Worm (Caenorhabditis elegans) whole organism, L2 larva: ENCODE measurements around the gene prx-13.

Experiments
- C34F6.9 ChIP-seq: fragments of 150-350 bp; optimal IDR thresholded peaks from 2 replicates; lab custom pipeline; 2014; ENCODE audit warnings: missing biosample characterization, missing genetic modification characterization
- R02D3.7 ChIP-seq: fragments of 150-350 bp; optimal IDR thresholded peaks from 2 replicates; lab custom pipeline; 2014; ENCODE audit warnings: missing biosample characterization, missing genetic modification characterization
- ZK546.5 ChIP-seq: sonication (generic microtip); optimal IDR thresholded peaks from 2 replicates; lab custom pipeline; 2017; ENCODE audit warnings: missing biosample characterization, missing genetic modification characterization
- aly-2 ChIP-seq: fragments of 150-350 bp; optimal IDR thresholded peaks from 2 replicates; lab custom pipeline; 2014; ENCODE audit warnings: missing biosample characterization, missing genetic modification characterization
- blmp-1 ChIP-seq: sonication (generic microtip); optimal IDR thresholded peaks from 2 replicates; lab custom pipeline; 2017; ENCODE audit warnings: missing genetic modification characterization, mild to moderate bottlenecking, missing compliant biosample characterization, antibody characterized with exemption, moderate library complexity; ENCODE audit not compliant: insufficient read depth
- ceh-16 ChIP-seq: fragments of 150-350 bp; optimal IDR thresholded peaks from 2 replicates; lab custom pipeline; 2014; ENCODE audit warnings: missing biosample characterization, missing genetic modification characterization
- crh-2 ChIP-seq: sonication (generic microtip); optimal IDR thresholded peaks from 2 replicates; lab custom pipeline; 2017; ENCODE audit warnings: missing biosample characterization, missing genetic modification characterization
- egl-27 ChIP-seq: sonication (generic microtip); optimal IDR thresholded peaks from 3 replicates; lab custom pipeline; 2017; ENCODE audit warnings: missing biosample characterization, missing genetic modification reagents, missing genetic modification characterization
- fos-1 ChIP-seq: fragments of 150-350 bp; optimal IDR thresholded peaks from 2 replicates; lab custom pipeline; 2014; ENCODE audit warnings: missing biosample characterization, missing genetic modification characterization
- gmeb-1 ChIP-seq: fragments of 150-350 bp; optimal IDR thresholded peaks from 2 replicates; lab custom pipeline; 2014; ENCODE audit warnings: missing biosample characterization, missing genetic modification characterization
- lin-11 ChIP-seq: fragments of 150-350 bp; sonication (generic microtip); optimal IDR thresholded peaks from 2 replicates; lab custom pipeline; 2014; ENCODE audit warnings: missing biosample characterization, missing genetic modification characterization, inconsistent platforms, mixed read lengths
- lin-39 ChIP-seq: fragments of 150-350 bp; optimal IDR thresholded peaks from 2 replicates; lab custom pipeline; 2014; ENCODE audit warnings: missing biosample characterization, missing genetic modification reagents, missing genetic modification characterization
- lsy-2 ChIP-seq, 2 experiments: fragments of 150-350 bp in 1 of 2; sonication (generic microtip) in 1 of 2; optimal IDR thresholded peaks; 2 replicates each; lab custom pipeline; 2014 to 2017; ENCODE audit warnings: missing biosample characterization in 2 of 2, missing genetic modification characterization in 2 of 2
- mab-5 ChIP-seq: fragments of 150-350 bp; optimal IDR thresholded peaks from 2 replicates; lab custom pipeline; 2014; ENCODE audit warnings: missing biosample characterization, missing genetic modification characterization
- mdl-1 ChIP-seq, 2 experiments: fragments of 150-350 bp in 1 of 2; sonication (generic microtip) in 1 of 2; optimal IDR thresholded peaks; 2 replicates each; lab custom pipeline; 2017; ENCODE audit warnings: missing biosample characterization in 2 of 2, missing genetic modification characterization in 2 of 2
- nhr-10 ChIP-seq: sonication (generic microtip); optimal IDR thresholded peaks from 2 replicates; lab custom pipeline; 2017; ENCODE audit warnings: missing biosample characterization, missing genetic modification characterization
- nhr-21 ChIP-seq: fragments of 150-350 bp; optimal IDR thresholded peaks from 2 replicates; lab custom pipeline; 2014; ENCODE audit warnings: missing biosample characterization, missing genetic modification characterization
- nhr-23 ChIP-seq: fragments of 150-350 bp; optimal IDR thresholded peaks from 2 replicates; lab custom pipeline; 2014; ENCODE audit warnings: missing biosample characterization, missing genetic modification reagents, missing genetic modification characterization
- nhr-25 ChIP-seq: fragments of 150-350 bp; sonication (generic microtip); optimal IDR thresholded peaks from 3 replicates; lab custom pipeline; 2014; ENCODE audit warnings: missing biosample characterization, missing genetic modification characterization
- nhr-6 ChIP-seq: fragments of 150-350 bp; optimal IDR thresholded peaks from 2 replicates; lab custom pipeline; 2014; ENCODE audit warnings: missing biosample characterization, missing genetic modification characterization
- sem-4 ChIP-seq: fragments of 150-350 bp; optimal IDR thresholded peaks from 2 replicates; lab custom pipeline; 2014; ENCODE audit warnings: missing biosample characterization, missing genetic modification reagents, missing genetic modification characterization
- skn-1 ChIP-seq: sonication (generic microtip); optimal IDR thresholded peaks from 2 replicates; lab custom pipeline; 2017; ENCODE audit warnings: missing biosample characterization, missing genetic modification characterization
- sma-3 ChIP-seq: sonication (generic microtip); optimal IDR thresholded peaks from 2 replicates; lab custom pipeline; 2016; ENCODE audit warnings: missing genetic modification reagents, missing genetic modification characterization, missing compliant biosample characterization
- sma-9 ChIP-seq, 2 experiments: fragments of 150-350 bp in 1 of 2; sonication (generic microtip) in 1 of 2; optimal IDR thresholded peaks; 2 replicates each; lab custom pipeline; 2014 to 2016; ENCODE audit warnings: missing genetic modification characterization in 2 of 2, mild to moderate bottlenecking in 1 of 2, missing biosample characterization in 1 of 2, missing compliant biosample characterization in 1 of 2, missing genetic modification reagents in 1 of 2, moderate library complexity in 1 of 2
- unc-39 ChIP-seq: fragments of 150-350 bp; optimal IDR thresholded peaks from 2 replicates; lab custom pipeline; 2014; ENCODE audit warnings: missing biosample characterization, missing genetic modification characterization
- unc-55 ChIP-seq: fragments of 150-350 bp; sonication (generic microtip); optimal IDR thresholded peaks from 3 replicates; lab custom pipeline; 2014; ENCODE audit warnings: missing biosample characterization, missing genetic modification reagents, missing genetic modification characterization
- ztf-1 ChIP-seq: fragments of 200-800 bp; sonication (Bioruptor generic); conservative IDR thresholded peaks from 2 replicates; pipeline ENCODE4 v1.3.6; 2022; ENCODE audit warnings: missing genetic modification characterization, missing compliant biosample characterization
- ztf-11 ChIP-seq: sonication (generic microtip); optimal IDR thresholded peaks from 2 replicates; lab custom pipeline; 2017; ENCODE audit warnings: missing biosample characterization, missing genetic modification characterization

The prx-13 gene

DNA sequence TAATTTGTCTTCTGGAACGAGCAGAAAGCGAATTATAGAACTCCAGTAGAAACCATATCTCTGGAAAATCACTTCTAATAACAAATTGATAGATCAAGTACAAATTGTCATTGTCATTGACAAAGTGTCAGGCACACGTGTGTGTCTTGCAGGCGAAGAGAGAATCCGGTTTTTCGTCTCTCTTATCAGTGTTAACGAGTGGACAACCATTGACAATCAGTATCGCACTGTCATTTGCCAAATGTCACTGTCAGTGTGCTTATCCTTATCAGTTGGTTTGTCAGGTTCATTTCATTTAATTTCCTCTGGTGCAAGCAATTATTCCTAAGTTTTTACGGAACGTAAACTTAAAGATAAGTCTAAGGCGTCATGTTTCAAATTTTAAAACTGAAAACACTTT lies 21.7 kb upstream of the prx-13 start:
- TF ChIP-seq nhr-23 (tag; lab: Kevin White, UChicago) (no peak), fos-1 (tag; lab: Kevin White, UChicago) (peak; percentile 80), ztf-1 (no peak), sma-9 (GFP tag; optimal IDR thresholded peaks at IDR 0.05; lab: Kevin White, UChicago) (peak; percentile 57), sma-9 (tag; optimal IDR thresholded peaks at IDR 0.05; lab: Kevin White, UChicago) (no peak), crh-2 (tag; lab: Kevin White, UChicago) (peak; percentile 63), unc-39 (no peak), nhr-21 (tag; lab: Kevin White, UChicago) (peak; percentile 51), R02D3.7 (tag; lab: Kevin White, UChicago) (no peak)

DNA sequence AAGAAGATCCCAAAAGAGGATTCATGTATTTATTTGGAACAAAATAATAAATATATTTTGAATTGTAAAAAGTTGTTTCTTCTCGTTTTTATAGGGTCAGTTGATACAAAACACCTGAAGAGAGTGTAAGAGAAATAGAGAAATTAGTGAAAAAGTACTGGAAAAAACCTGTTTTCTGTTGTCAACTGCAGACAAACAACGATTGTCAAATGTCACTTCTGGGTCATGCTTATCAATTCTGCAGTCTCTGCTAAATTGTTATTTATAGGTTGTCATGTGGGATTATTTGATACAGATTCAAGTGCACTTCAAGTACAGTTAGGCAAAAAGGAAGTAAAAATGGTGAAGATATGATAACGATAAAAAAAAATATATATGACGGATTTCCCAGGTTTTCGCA lies 20.7 kb upstream of the prx-13 start:
- TF ChIP-seq egl-27 (tag; lab: Kevin White, UChicago) (peak; percentile 8), nhr-21 (tag; lab: Kevin White, UChicago) (peak; percentile 68), nhr-25 (peak; percentile 74), fos-1 (tag; lab: Kevin White, UChicago) (peak; percentile 17), sma-9 (GFP tag; optimal IDR thresholded peaks at IDR 0.05; lab: Kevin White, UChicago) (peak; percentile 49), sma-9 (tag; optimal IDR thresholded peaks at IDR 0.05; lab: Kevin White, UChicago) (no peak), ztf-11 (tag; lab: Kevin White, UChicago) (no peak), blmp-1 (tag; lab: Kevin White, UChicago) (peak; percentile 3), mdl-1 (tag; optimal IDR thresholded peaks at IDR 0.05; lab: Kevin White, UChicago) (peak in 1 of 2 experiments; percentile 6), unc-55 (GFP tag; lab: Kevin White, UChicago) (no peak), sma-3 (GFP tag; lab: Kevin White, UChicago) (peak; percentile 62)

DNA sequence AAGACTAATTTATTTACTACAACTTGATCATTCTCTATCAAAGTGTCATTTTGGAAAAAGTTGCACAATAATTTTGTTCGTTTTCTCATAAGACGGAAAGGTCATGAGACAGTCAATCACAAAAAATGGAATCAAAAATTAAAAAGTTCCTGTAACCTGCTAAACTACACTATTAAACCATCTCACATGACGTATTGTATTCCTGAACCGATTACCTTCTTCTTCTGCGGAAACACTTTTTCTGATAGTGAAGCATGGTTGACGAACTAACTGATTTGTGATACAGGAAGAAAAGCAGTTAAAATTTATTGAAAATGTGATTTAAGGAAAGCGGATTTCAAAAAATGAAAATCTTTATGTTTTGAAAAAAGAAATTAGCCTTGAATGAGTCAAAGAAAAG lies 18.0 kb upstream of the prx-13 start:
- TF ChIP-seq fos-1 (tag; lab: Kevin White, UChicago) (peak; percentile 22), ztf-1 (no peak)

DNA sequence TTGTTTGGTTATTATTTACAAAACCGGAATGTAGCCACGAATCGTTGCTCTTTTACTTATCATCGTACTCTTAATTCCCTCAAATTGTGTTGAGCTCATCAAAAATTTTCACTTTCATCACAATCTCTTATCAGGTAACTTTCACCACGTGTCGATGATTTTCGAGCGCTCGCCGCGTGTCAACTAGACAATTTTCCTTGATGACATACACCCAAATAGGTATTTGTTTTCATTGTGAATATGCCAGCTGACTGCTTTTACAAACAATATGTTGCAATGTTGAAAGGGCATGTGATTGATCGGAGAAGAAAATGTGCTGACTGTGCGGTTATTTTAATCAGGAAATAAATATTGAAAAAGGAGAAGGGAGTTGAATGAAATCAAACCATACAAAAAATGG lies 12.9 kb upstream of the prx-13 start:
- TF ChIP-seq blmp-1 (tag; lab: Kevin White, UChicago) (peak; percentile 47), fos-1 (tag; lab: Kevin White, UChicago) (peak; percentile 62), sma-3 (GFP tag; lab: Kevin White, UChicago) (peak; percentile 12), gmeb-1 (peak; percentile 42), lin-11 (tag; lab: Kevin White, UChicago) (no peak), crh-2 (tag; lab: Kevin White, UChicago) (peak; percentile 74), sem-4 (tag; lab: Kevin White, UChicago) (no peak), egl-27 (tag; lab: Kevin White, UChicago) (no peak), sma-9 (GFP tag; optimal IDR thresholded peaks at IDR 0.05; lab: Kevin White, UChicago) (peak; percentile 79), sma-9 (tag; optimal IDR thresholded peaks at IDR 0.05; lab: Kevin White, UChicago) (no peak), nhr-6 (no peak), ZK546.5 (no peak), mdl-1 (tag; optimal IDR thresholded peaks at IDR 0.05; lab: Kevin White, UChicago) (peak in 1 of 2 experiments; percentile 37), unc-55 (GFP tag; lab: Kevin White, UChicago) (no peak), ceh-16 (tag; lab: Kevin White, UChicago) (no peak), aly-2 (tag; lab: Kevin White, UChicago) (no peak)

DNA sequence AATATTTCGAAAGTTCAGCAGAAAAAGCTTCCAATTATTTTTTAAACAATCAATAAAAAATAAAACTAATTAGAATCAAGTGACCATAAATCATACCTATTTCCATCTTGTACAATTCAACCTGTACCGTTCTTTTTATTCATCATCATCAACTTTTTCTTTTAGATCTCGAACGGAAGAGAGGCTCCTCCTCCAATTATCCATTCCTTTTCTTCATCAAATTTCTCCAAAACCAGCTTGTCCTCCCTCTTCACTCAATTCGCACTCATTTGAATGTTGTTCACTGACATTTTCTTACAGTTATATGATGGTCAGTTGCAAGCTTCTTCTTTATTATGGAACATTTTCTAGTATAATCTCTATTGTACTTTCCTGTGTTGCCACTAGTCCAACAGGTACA lies 10.0 kb upstream of the prx-13 start, which contains the start of gene C30G12.4:
Gene C30G12.4 (plus strand): TSS at position 301 of the 400 bp plus-strand sequence.
- TF ChIP-seq crh-2 (tag; lab: Kevin White, UChicago) (no peak), sma-9 (GFP tag; optimal IDR thresholded peaks at IDR 0.05; lab: Kevin White, UChicago) (no peak), sma-9 (tag; optimal IDR thresholded peaks at IDR 0.05; lab: Kevin White, UChicago) (no peak), nhr-25 (no peak), gmeb-1 (no peak), ZK546.5 (no peak), nhr-23 (tag; lab: Kevin White, UChicago) (no peak), ceh-16 (tag; lab: Kevin White, UChicago) (no peak), lin-39 (no peak), R02D3.7 (tag; lab: Kevin White, UChicago) (no peak), egl-27 (tag; lab: Kevin White, UChicago) (no peak), mab-5 (no peak), unc-39 (no peak), nhr-10 (tag; lab: Kevin White, UChicago) (no peak), C34F6.9 (tag; lab: Kevin White, UChicago) (no peak), ztf-1 (no peak), lsy-2 (tag; optimal IDR thresholded peaks at IDR 0.05; lab: Kevin White, UChicago) (no peak), skn-1 (no peak), mdl-1 (tag; optimal IDR thresholded peaks at IDR 0.05; lab: Kevin White, UChicago) (no peak)
